Fruit fly (Drosophila melanogaster) whole organism, pupa: Measurements from ENCODE around the gene loaf.

ENCODE experiments used
- CG17806 ChIP-seq: fragments of 200-800 bp; sonication (Bioruptor generic); optimal IDR thresholded peaks from 2 replicates; lab custom pipeline; 2018; ENCODE audit warnings: missing biosample characterization, mild to moderate bottlenecking, missing genetic modification characterization, moderate library complexity
- Pif1B ChIP-seq: fragments of 200-800 bp; sonication (Bioruptor generic); optimal IDR thresholded peaks from 3 replicates; lab custom pipeline; 2016; ENCODE audit warnings: missing biosample characterization, missing genetic modification characterization
- gl ChIP-seq: fragments of 200-800 bp; sonication (Bioruptor generic); optimal IDR thresholded peaks from 2 replicates; lab custom pipeline; 2018; ENCODE audit warnings: missing biosample characterization, mild to moderate bottlenecking, missing genetic modification characterization

DNA sequence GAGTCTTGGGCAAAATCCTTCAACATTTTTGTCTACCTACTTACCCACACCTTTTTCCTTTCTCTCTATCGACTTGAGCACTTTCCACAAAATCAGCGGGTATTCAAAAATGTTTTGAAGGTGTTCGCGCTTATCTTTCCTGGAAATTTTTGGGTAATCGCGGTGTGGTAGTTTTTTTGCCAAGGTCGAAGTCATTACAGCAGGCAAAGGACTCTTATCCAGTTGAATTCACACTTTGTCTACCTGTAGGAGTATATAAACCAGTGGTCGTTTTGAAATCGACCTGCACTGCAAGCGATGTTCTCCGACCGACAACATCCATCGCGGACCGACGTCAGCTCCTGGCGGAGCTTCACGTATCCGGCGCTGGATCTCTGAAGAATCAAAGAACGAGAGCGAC is 73.1 kb downstream of the loaf start:
- TF ChIP-seq Pif1B, result no peak
- no peak for TF ChIP-seq gl (tag; lab: Kevin White, UChicago)
- TF ChIP-seq CG17806, result no peak
